Fruit fly (Drosophila melanogaster) whole organism, prepupa: ENCODE measurements around the gene CG1537.
A peak's percentile ranks its signal among the peaks of the same experiment; 100 is the strongest.

ENCODE experiments used
- CG11762 ChIP-seq: fragments of 200-800 bp; sonication (Bioruptor generic); optimal IDR thresholded peaks from 3 replicates; lab custom pipeline; 2016; ENCODE audit warnings: missing biosample characterization, missing genetic modification characterization; ENCODE audit not compliant: insufficient read depth
- Eip78C ChIP-seq: fragments of 200-800 bp; sonication (Bioruptor generic); peaks from one replicate; lab custom pipeline; 2016; ENCODE audit warnings: missing biosample characterization, missing genetic modification characterization
- Ets21C ChIP-seq: fragments of 200-800 bp; sonication (Bioruptor generic); optimal IDR thresholded peaks from 3 replicates; lab custom pipeline; 2016; ENCODE audit warnings: missing biosample characterization, missing genetic modification characterization
- Gug ChIP-seq: fragments of 200-800 bp; sonication (Bioruptor generic); IDR thresholded peaks from 2 replicates; pipeline ENCODE4 v1.3.6; 2022; ENCODE audit warnings: missing biosample characterization, missing genetic modification characterization
- Hr4 ChIP-seq: fragments of 200-800 bp; sonication (Bioruptor generic); optimal IDR thresholded peaks from 3 replicates; lab custom pipeline; 2016; ENCODE audit warnings: missing biosample characterization, missing genetic modification characterization
- Sox102F ChIP-seq: fragments of 200-800 bp; sonication (Bioruptor generic); optimal IDR thresholded peaks from 2 replicates; lab custom pipeline; 2016; ENCODE audit warnings: missing biosample characterization, mild to moderate bottlenecking, missing genetic modification characterization
- lz ChIP-seq: fragments of 200-800 bp; sonication (Bioruptor generic); optimal IDR thresholded peaks from 3 replicates; lab custom pipeline; 2016; ENCODE audit warnings: missing biosample characterization, missing genetic modification characterization
- svp ChIP-seq: fragments of 200-800 bp; sonication (Bioruptor generic); peaks from one replicate; lab custom pipeline; 2016; ENCODE audit warnings: missing biosample characterization, missing genetic modification characterization
- vri ChIP-seq: fragments of 200-800 bp; sonication (Bioruptor generic); optimal IDR thresholded peaks from 3 replicates; lab custom pipeline; 2016; ENCODE audit warnings: missing biosample characterization, mild to moderate bottlenecking, missing genetic modification characterization

DNA sequence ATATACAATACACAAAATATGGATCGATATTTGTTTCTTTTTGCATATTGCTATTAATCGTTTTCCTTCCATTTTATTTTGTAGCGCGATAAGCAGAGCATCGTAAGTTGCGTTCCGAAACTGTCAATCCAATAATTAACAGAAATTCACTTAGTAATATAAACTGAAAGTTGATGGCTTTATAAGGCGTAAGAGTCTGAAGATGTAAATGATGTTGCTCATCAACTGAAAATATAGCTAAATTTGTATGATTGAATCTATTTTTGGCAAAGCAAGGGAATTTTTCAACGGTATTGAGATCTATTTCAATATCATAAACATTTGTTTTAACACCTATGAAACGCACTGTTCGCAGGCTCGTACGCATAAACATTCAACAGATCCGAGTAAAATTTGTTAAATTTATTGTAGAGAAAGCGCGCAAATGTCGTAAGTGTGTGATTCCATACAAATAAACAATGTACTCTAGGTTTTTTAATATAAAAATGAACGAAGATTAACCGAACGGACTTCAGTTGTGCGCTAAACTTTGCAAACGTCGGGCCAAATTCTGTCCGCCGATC is 25.9 kb upstream of the CG1537 start, which contains the start of gene Vago:
- TF ChIP-seq vri (GFP tag; lab: Kevin White, UChicago) (no peak), Gug (GFP tag; lab: Robert Waterston, UW) (no peak), lz (GFP tag; lab: Kevin White, UChicago) (peak; percentile 16), Sox102F (GFP tag; lab: Kevin White, UChicago) (peak; percentile 40), Hr4 (GFP tag; lab: Kevin White, UChicago) (peak; percentile 31), Ets21C (no peak), svp (GFP tag; lab: Kevin White, UChicago) (peak; percentile 61), Eip78C (GFP tag; lab: Kevin White, UChicago) (peak; percentile 47), CG11762 (GFP tag; lab: Kevin White, UChicago) (no peak)
